Fruit fly (Drosophila melanogaster) whole organism, adult: Measurements from ENCODE around the gene CG16890.

ENCODE experiments used
- CG11617 ChIP-seq: fragments of 200-800 bp; sonication (Bioruptor generic); optimal IDR thresholded peaks from 2 replicates; lab custom pipeline; 2017; ENCODE audit warnings: mild to moderate bottlenecking, missing biosample characterization, missing genetic modification reagents, missing genetic modification characterization
- CG12768 ChIP-seq: fragments of 200-800 bp; sonication (Bioruptor generic); optimal IDR thresholded peaks from 2 replicates; lab custom pipeline; 2017; ENCODE audit warnings: missing biosample characterization, missing genetic modification characterization, mild to moderate bottlenecking, moderate library complexity, missing genetic modification reagents
- CG14711 ChIP-seq: fragments of 200-800 bp; sonication (Bioruptor generic); optimal IDR thresholded peaks from 2 replicates; lab custom pipeline; 2018; ENCODE audit warnings: missing biosample characterization, mild to moderate bottlenecking, missing genetic modification characterization, moderate library complexity
- CG1620 ChIP-seq: fragments of 200-800 bp; sonication (Bioruptor generic); optimal IDR thresholded peaks from 2 replicates; lab custom pipeline; 2016; ENCODE audit warnings: missing biosample characterization, missing genetic modification characterization
- CG33017 ChIP-seq: fragments of 200-800 bp; sonication (Bioruptor generic); optimal IDR thresholded peaks from 2 replicates; lab custom pipeline; 2018; ENCODE audit warnings: missing biosample characterization, mild to moderate bottlenecking, missing genetic modification characterization, moderate library complexity
- CG5204 ChIP-seq: fragments of 200-800 bp; sonication (Bioruptor generic); optimal IDR thresholded peaks from 2 replicates; lab custom pipeline; 2016; ENCODE audit warnings: missing biosample characterization, missing genetic modification characterization
- CG7045 ChIP-seq: fragments of 200-800 bp; sonication (Bioruptor generic); optimal IDR thresholded peaks from 2 replicates; lab custom pipeline; 2017; ENCODE audit warnings: missing biosample characterization, mild to moderate bottlenecking, missing genetic modification characterization
- CG7101 ChIP-seq: fragments of 200-800 bp; sonication (Bioruptor generic); optimal IDR thresholded peaks from 2 replicates; lab custom pipeline; 2018; ENCODE audit warnings: missing biosample characterization, mild to moderate bottlenecking, missing genetic modification characterization, moderate library complexity
- Clk ChIP-seq: fragments of 200-800 bp; sonication (Bioruptor generic); optimal IDR thresholded peaks from 2 replicates; lab custom pipeline; 2017; ENCODE audit warnings: missing biosample characterization, missing genetic modification characterization
- Crg-1 ChIP-seq: fragments of 200-800 bp; sonication (Bioruptor generic); optimal IDR thresholded peaks from 2 replicates; lab custom pipeline; 2016; ENCODE audit warnings: missing biosample characterization, missing genetic modification characterization
- Hr96 ChIP-seq: fragments of 200-800 bp; sonication (Bioruptor generic); optimal IDR thresholded peaks from 2 replicates; lab custom pipeline; 2016; ENCODE audit warnings: missing biosample characterization, missing genetic modification characterization
- Mnt ChIP-seq: fragments of 200-800 bp; sonication (Bioruptor generic); optimal IDR thresholded peaks from 2 replicates; lab custom pipeline; 2016; ENCODE audit warnings: missing biosample characterization, mild to moderate bottlenecking, missing genetic modification characterization
- bab1 ChIP-seq: fragments of 200-800 bp; sonication (Bioruptor generic); optimal IDR thresholded peaks from 3 replicates; lab custom pipeline; 2019; ENCODE audit warnings: missing biosample characterization, mild to moderate bottlenecking, missing genetic modification characterization, moderate library complexity
- cic ChIP-seq: fragments of 200-800 bp; sonication (Bioruptor generic); optimal IDR thresholded peaks from 2 replicates; lab custom pipeline; 2017; ENCODE audit warnings: missing biosample characterization, mild to moderate bottlenecking, missing genetic modification characterization, moderate library complexity
- cnc ChIP-seq, 2 experiments: fragments of >200 bp; optimal IDR thresholded peaks; 2 replicates each; lab custom pipeline; 2017
- kay ChIP-seq: fragments of 200-800 bp; sonication (Bioruptor generic); peaks from one replicate; lab custom pipeline; 2016; ENCODE audit warnings: missing biosample characterization, missing genetic modification characterization, borderline replicate concordance
- ovo ChIP-seq: fragments of 200-800 bp; sonication (Bioruptor generic); optimal IDR thresholded peaks from 2 replicates; lab custom pipeline; 2016; ENCODE audit warnings: missing biosample characterization, missing genetic modification characterization
- pad ChIP-seq: fragments of 200-800 bp; sonication (Bioruptor generic); optimal IDR thresholded peaks from 3 replicates; lab custom pipeline; 2017; ENCODE audit warnings: missing biosample characterization, missing genetic modification characterization, mild to moderate bottlenecking, moderate library complexity, missing genetic modification reagents
- tj ChIP-seq: fragments of 200-800 bp; sonication (Bioruptor generic); optimal IDR thresholded peaks from 3 replicates; lab custom pipeline; 2017; ENCODE audit warnings: missing biosample characterization, mild to moderate bottlenecking, missing genetic modification characterization, moderate library complexity
- toe ChIP-seq: fragments of 200-800 bp; sonication (Bioruptor generic); optimal IDR thresholded peaks from 2 replicates; lab custom pipeline; 2016; ENCODE audit warnings: missing biosample characterization, missing genetic modification characterization

The CG16890 gene

dm6 chr2L:13779162-13779561, 5.0 kb downstream of the CG16890 start:
- no peak for TF ChIP-seq toe (GFP tag; lab: Kevin White, UChicago)
- TF ChIP-seq CG33017 (tag; lab: Kevin White, UChicago) = no peak
- no peak for TF ChIP-seq Crg-1 (GFP tag; lab: Kevin White, UChicago)
- no peak for TF ChIP-seq CG11617 (GFP tag; lab: Kevin White, UChicago)
- TF ChIP-seq cic (GFP tag; lab: Kevin White, UChicago) = no peak
- no peak for TF ChIP-seq CG7101 (tag; lab: Kevin White, UChicago)
- no peak for TF ChIP-seq cnc (optimal IDR thresholded peaks at IDR 0.05; lab: Kevin White, UChicago)
- no peak for TF ChIP-seq bab1
- TF ChIP-seq pad (GFP tag; lab: Kevin White, UChicago) = no peak
- no peak for TF ChIP-seq CG7045 (GFP tag; lab: Kevin White, UChicago)

DNA sequence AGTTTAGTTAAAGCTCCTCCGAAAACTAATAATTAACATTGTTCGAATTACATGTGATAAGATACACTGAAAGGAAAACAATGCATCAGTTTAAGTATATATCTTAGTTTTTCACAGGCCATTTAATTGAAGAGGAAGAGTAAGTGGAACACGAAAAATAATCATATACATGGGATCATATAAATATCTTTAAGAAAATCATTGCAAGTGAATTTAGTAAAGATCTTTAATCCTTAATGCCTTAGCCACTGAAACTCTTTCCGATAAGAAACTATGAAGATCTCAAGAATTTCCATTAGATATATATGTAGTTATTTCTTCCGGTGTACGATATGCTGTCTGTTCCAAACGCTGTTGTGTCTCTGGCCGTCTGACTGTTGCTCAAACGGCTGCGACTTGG, 5.5 kb downstream of the CG16890 start:
- TF ChIP-seq CG7101 (tag; lab: Kevin White, UChicago) (peak; percentile 53), CG11617 (GFP tag; lab: Kevin White, UChicago) (peak; percentile 22), CG14711 (tag; lab: Kevin White, UChicago) (peak; percentile 1), CG5204 (GFP tag; lab: Kevin White, UChicago) (peak; percentile 60), Hr96 (GFP tag; lab: Kevin White, UChicago) (peak; percentile 17), CG33017 (tag; lab: Kevin White, UChicago) (peak; percentile 52), tj (GFP tag; lab: Kevin White, UChicago) (peak; percentile 10), bab1 (peak; percentile 15), toe (GFP tag; lab: Kevin White, UChicago) (peak; percentile 23), CG1620 (GFP tag; lab: Kevin White, UChicago) (no peak), ovo (GFP tag; lab: Kevin White, UChicago) (no peak), CG7045 (GFP tag; lab: Kevin White, UChicago) (peak; percentile 75), Crg-1 (GFP tag; lab: Kevin White, UChicago) (no peak)

DNA sequence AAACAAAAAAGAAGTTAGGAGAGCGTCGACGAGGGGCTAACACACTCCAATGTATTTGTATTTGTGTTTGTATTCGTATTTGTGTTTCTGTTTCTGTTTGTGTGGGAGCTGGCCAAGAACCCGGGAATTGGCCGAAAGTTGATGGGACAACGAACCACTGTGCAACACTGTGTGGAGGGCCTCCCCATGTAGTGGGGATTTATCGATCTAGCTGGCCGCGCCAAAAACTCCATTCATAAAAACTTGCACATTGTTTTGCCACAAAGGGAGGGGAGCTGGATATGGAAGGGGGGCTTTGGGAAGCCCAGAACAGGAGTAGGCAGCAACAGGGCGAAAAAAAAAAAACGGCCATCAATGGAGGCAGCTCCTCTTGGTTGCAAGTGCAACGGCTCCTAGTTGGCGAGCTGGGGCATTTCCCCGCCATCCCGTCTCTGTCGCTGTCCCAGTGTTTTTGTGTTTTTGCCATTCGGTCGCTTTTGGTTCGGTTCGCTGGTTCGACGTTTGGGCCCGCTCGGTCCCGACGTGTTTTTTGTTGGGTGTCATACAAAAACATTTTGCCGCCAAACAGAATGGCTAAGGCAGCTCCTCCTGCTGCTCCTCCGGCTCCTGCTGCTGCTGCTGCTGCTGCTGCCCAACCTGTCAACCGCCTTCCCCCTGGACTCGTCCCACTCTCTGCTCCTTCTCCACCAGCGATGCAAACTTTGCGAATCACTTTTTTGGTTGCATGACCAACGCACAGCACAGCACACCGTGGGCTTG, 7.0 kb downstream of the CG16890 start:
- TF ChIP-seq CG14711 (tag; lab: Kevin White, UChicago) (no peak), CG7045 (GFP tag; lab: Kevin White, UChicago) (no peak), CG1620 (GFP tag; lab: Kevin White, UChicago) (no peak)

- TF ChIP-seq CG11617 (GFP tag; lab: Kevin White, UChicago) = no peak
- no peak for TF ChIP-seq toe (GFP tag; lab: Kevin White, UChicago)
- TF ChIP-seq Crg-1 (GFP tag; lab: Kevin White, UChicago) = no peak
- no peak for TF ChIP-seq CG1620 (GFP tag; lab: Kevin White, UChicago)
- no peak for TF ChIP-seq ovo (GFP tag; lab: Kevin White, UChicago)
- no peak for TF ChIP-seq cnc (optimal IDR thresholded peaks at IDR 0.05; lab: Kevin White, UChicago)
- no peak for TF ChIP-seq CG12768
- TF ChIP-seq pad (GFP tag; lab: Kevin White, UChicago) = no peak
- TF ChIP-seq Clk = no peak
- no peak for TF ChIP-seq cic (GFP tag; lab: Kevin White, UChicago)
- no peak for TF ChIP-seq tj (GFP tag; lab: Kevin White, UChicago)
- no peak for TF ChIP-seq Mnt (GFP tag; lab: Kevin White, UChicago)
- no peak for TF ChIP-seq CG7045 (GFP tag; lab: Kevin White, UChicago)
- no peak for TF ChIP-seq CG14711 (tag; lab: Kevin White, UChicago)
- TF ChIP-seq bab1 = no peak
- TF ChIP-seq Hr96 (GFP tag; lab: Kevin White, UChicago) = no peak
These were observed 10.4 kb downstream of the CG16890 start, which contains the start of gene CG43376 for dm6 chr2L:13773697-13774096. Gene CG43376, plus strand, starts transcription at chr2L:13773997.

DNA sequence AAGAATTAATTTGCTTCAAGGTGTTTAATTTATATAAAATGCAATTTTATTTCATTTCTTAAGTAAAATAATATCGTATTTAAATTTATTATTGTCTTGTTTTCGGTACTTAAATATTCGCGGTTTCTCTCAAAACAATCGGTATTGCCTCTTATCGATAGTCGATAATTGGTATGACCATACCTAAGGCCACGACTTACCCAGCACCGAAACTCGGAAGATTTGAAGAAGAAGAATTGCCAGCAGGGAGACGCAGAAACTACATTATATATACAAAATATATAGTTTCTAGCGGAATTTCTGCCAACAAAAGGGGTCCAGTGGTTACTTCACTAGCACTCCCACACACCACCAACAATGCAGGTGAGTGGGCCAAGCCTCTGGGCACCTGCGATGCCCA, 13.3 kb downstream of the CG16890 start:
- TF ChIP-seq Mnt (GFP tag; lab: Kevin White, UChicago) (no peak), bab1 (peak; percentile 59)

dm6 chr2L:13763144-13763543, 21.0 kb downstream of the CG16890 start:
- TF ChIP-seq CG1620 (GFP tag; lab: Kevin White, UChicago) (no peak), cic (GFP tag; lab: Kevin White, UChicago) (no peak), CG5204 (GFP tag; lab: Kevin White, UChicago) (no peak), kay (GFP tag; lab: Kevin White, UChicago) (no peak), CG11617 (GFP tag; lab: Kevin White, UChicago) (no peak), Hr96 (GFP tag; lab: Kevin White, UChicago) (no peak), CG12768 (no peak), toe (GFP tag; lab: Kevin White, UChicago) (no peak), pad (GFP tag; lab: Kevin White, UChicago) (no peak), ovo (GFP tag; lab: Kevin White, UChicago) (no peak), CG7101 (tag; lab: Kevin White, UChicago) (no peak), bab1 (no peak), CG7045 (GFP tag; lab: Kevin White, UChicago) (no peak), CG14711 (tag; lab: Kevin White, UChicago) (no peak), cnc (optimal IDR thresholded peaks at IDR 0.05; lab: Kevin White, UChicago) (no peak), Mnt (GFP tag; lab: Kevin White, UChicago) (no peak)
